Fruit fly (Drosophila melanogaster) whole organism, embryonic: ENCODE data around the gene ND-B17.

ENCODE experiments used
- lbe ChIP-seq: fragments of 200-800 bp; sonication (Bioruptor generic); optimal IDR thresholded peaks from 2 replicates; lab custom pipeline; 2016; ENCODE audit warnings: missing biosample characterization, mild to moderate bottlenecking, missing genetic modification characterization
- ranshi ChIP-seq: fragments of 200-800 bp; sonication (Bioruptor generic); IDR thresholded peaks from 2 replicates; pipeline ENCODE4 v1.3.6; 2022; ENCODE audit warnings: missing biosample characterization, missing genetic modification characterization

DNA sequence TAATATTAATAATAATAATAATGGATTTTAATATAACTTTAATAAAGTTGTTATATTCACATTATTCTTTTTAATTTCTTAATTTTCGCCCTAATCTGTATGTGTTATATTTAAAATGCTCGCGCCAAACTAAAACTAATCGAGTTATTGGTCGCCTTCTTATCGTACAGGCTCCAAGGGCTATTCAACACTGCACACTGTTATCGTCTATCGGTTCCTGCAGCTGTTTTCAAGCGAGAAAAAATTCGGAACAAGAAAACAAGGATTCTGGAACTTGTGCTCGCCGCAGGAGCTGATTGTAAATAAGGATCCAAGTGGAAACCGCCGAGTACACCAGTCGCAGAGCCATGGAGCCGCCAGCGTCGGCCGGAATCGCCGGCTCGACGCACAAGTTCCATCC, 13.2 kb upstream of the ND-B17 start, which contains the start of gene CG3793:
- TF ChIP-seq ranshi (GFP tag; lab: Robert Waterston, UW) (no peak), lbe (no peak)
